Fruit fly (Drosophila melanogaster) whole organism: ENCODE measurements around the gene ninaC.

Experiments
- CG8478 ChIP-seq: fragments of >200 bp; optimal IDR thresholded peaks from 2 replicates; lab custom pipeline; 2018; ENCODE audit warnings: inconsistent platforms
- Dll ChIP-seq: fragments of >200 bp; optimal IDR thresholded peaks from 2 replicates; lab custom pipeline; 2017
- psq ChIP-seq: fragments of >200 bp; optimal IDR thresholded peaks from 2 replicates; lab custom pipeline; 2017
- usp ChIP-seq: fragments of >200 bp; optimal IDR thresholded peaks from 2 replicates; lab custom pipeline; 2017; ENCODE audit warnings: missing biosample characterization, missing genetic modification characterization, mixed read lengths

- TF ChIP-seq usp (GFP tag; lab: Kevin White, UChicago) (no peak), psq (no peak), Dll (no peak), CG8478 (lab: Kevin White, UChicago) (no peak)
These were observed 42.2 kb downstream of the ninaC start for dm6 chr2L:7419408-7420304.
